Worm (Caenorhabditis elegans) whole organism, L2 larva: Measurements from ENCODE around the gene R13A1.3.
A peak's percentile ranks its signal among the peaks of the same experiment; 100 is the strongest.

Experiments used
- C34F6.9 ChIP-seq: fragments of 150-350 bp; optimal IDR thresholded peaks from 2 replicates; lab custom pipeline; 2014; ENCODE audit warnings: missing biosample characterization, missing genetic modification characterization
- F13H6.1 ChIP-seq: sonication (generic microtip); optimal IDR thresholded peaks from 2 replicates; lab custom pipeline; 2016; ENCODE audit warnings: missing genetic modification characterization, missing compliant biosample characterization
- Y55F3AM.14 ChIP-seq: fragments of 200-800 bp; sonication (Bioruptor generic); optimal IDR thresholded peaks from 2 replicates; lab custom pipeline; 2018; ENCODE audit warnings: mild to moderate bottlenecking, missing genetic modification characterization, missing compliant biosample characterization
- ZK546.5 ChIP-seq: sonication (generic microtip); optimal IDR thresholded peaks from 2 replicates; lab custom pipeline; 2017; ENCODE audit warnings: missing biosample characterization, missing genetic modification characterization
- alr-1 ChIP-seq: fragments of 150-350 bp; optimal IDR thresholded peaks from 2 replicates; lab custom pipeline; 2014; ENCODE audit warnings: missing biosample characterization, missing genetic modification characterization
- aly-2 ChIP-seq: fragments of 150-350 bp; optimal IDR thresholded peaks from 2 replicates; lab custom pipeline; 2014; ENCODE audit warnings: missing biosample characterization, missing genetic modification characterization
- blmp-1 ChIP-seq: sonication (generic microtip); optimal IDR thresholded peaks from 2 replicates; lab custom pipeline; 2017; ENCODE audit warnings: missing genetic modification characterization, mild to moderate bottlenecking, missing compliant biosample characterization, antibody characterized with exemption, moderate library complexity; ENCODE audit not compliant: insufficient read depth
- ceh-16 ChIP-seq: fragments of 150-350 bp; optimal IDR thresholded peaks from 2 replicates; lab custom pipeline; 2014; ENCODE audit warnings: missing biosample characterization, missing genetic modification characterization
- ceh-82 ChIP-seq: fragments of 150-350 bp; optimal IDR thresholded peaks from 2 replicates; lab custom pipeline; 2014; ENCODE audit warnings: missing biosample characterization, missing genetic modification characterization
- crh-2 ChIP-seq: sonication (generic microtip); optimal IDR thresholded peaks from 2 replicates; lab custom pipeline; 2017; ENCODE audit warnings: missing biosample characterization, missing genetic modification characterization
- egl-27 ChIP-seq: sonication (generic microtip); optimal IDR thresholded peaks from 3 replicates; lab custom pipeline; 2017; ENCODE audit warnings: missing biosample characterization, missing genetic modification reagents, missing genetic modification characterization
- elt-1 ChIP-seq: fragments of 150-350 bp; optimal IDR thresholded peaks from 2 replicates; lab custom pipeline; 2014; ENCODE audit warnings: missing biosample characterization, missing genetic modification characterization
- elt-3 ChIP-seq: sonication (generic microtip); optimal IDR thresholded peaks from 2 replicates; lab custom pipeline; 2017; ENCODE audit warnings: missing biosample characterization, missing genetic modification characterization
- fos-1 ChIP-seq: fragments of 150-350 bp; optimal IDR thresholded peaks from 2 replicates; lab custom pipeline; 2014; ENCODE audit warnings: missing biosample characterization, missing genetic modification characterization
- gmeb-1 ChIP-seq: fragments of 150-350 bp; optimal IDR thresholded peaks from 2 replicates; lab custom pipeline; 2014; ENCODE audit warnings: missing biosample characterization, missing genetic modification characterization
- lin-11 ChIP-seq: fragments of 150-350 bp; sonication (generic microtip); optimal IDR thresholded peaks from 2 replicates; lab custom pipeline; 2014; ENCODE audit warnings: missing biosample characterization, missing genetic modification characterization, inconsistent platforms, mixed read lengths
- lin-13 ChIP-seq: fragments of 150-350 bp; optimal IDR thresholded peaks from 2 replicates; lab custom pipeline; 2014; ENCODE audit warnings: missing biosample characterization, missing genetic modification reagents, missing genetic modification characterization
- lin-39 ChIP-seq: fragments of 150-350 bp; optimal IDR thresholded peaks from 2 replicates; lab custom pipeline; 2014; ENCODE audit warnings: missing biosample characterization, missing genetic modification reagents, missing genetic modification characterization
- mab-5 ChIP-seq: fragments of 150-350 bp; optimal IDR thresholded peaks from 2 replicates; lab custom pipeline; 2014; ENCODE audit warnings: missing biosample characterization, missing genetic modification characterization
- mdl-1 ChIP-seq, 2 experiments: fragments of 150-350 bp in 1 of 2; sonication (generic microtip) in 1 of 2; optimal IDR thresholded peaks; 2 replicates each; lab custom pipeline; 2017; ENCODE audit warnings: missing biosample characterization in 2 of 2, missing genetic modification characterization in 2 of 2
- nhr-11 ChIP-seq: fragments of 150-350 bp; optimal IDR thresholded peaks from 2 replicates; lab custom pipeline; 2014; ENCODE audit warnings: missing biosample characterization, missing genetic modification characterization
- nhr-12 ChIP-seq: fragments of 150-350 bp; optimal IDR thresholded peaks from 2 replicates; lab custom pipeline; 2014; ENCODE audit warnings: missing biosample characterization, missing genetic modification characterization
- nhr-129 ChIP-seq: fragments of 150-350 bp; optimal IDR thresholded peaks from 2 replicates; lab custom pipeline; 2014; ENCODE audit warnings: missing biosample characterization, missing genetic modification characterization
- nhr-21 ChIP-seq: fragments of 150-350 bp; optimal IDR thresholded peaks from 2 replicates; lab custom pipeline; 2014; ENCODE audit warnings: missing biosample characterization, missing genetic modification characterization
- nhr-237 ChIP-seq: fragments of 150-350 bp; optimal IDR thresholded peaks from 2 replicates; lab custom pipeline; 2014; ENCODE audit warnings: missing biosample characterization, missing genetic modification characterization
- nhr-6 ChIP-seq: fragments of 150-350 bp; optimal IDR thresholded peaks from 2 replicates; lab custom pipeline; 2014; ENCODE audit warnings: missing biosample characterization, missing genetic modification characterization
- nhr-77 ChIP-seq: fragments of 150-350 bp; optimal IDR thresholded peaks from 2 replicates; lab custom pipeline; 2014; ENCODE audit warnings: missing biosample characterization, missing genetic modification characterization
- sem-4 ChIP-seq: fragments of 150-350 bp; optimal IDR thresholded peaks from 2 replicates; lab custom pipeline; 2014; ENCODE audit warnings: missing biosample characterization, missing genetic modification reagents, missing genetic modification characterization
- sma-3 ChIP-seq: sonication (generic microtip); optimal IDR thresholded peaks from 2 replicates; lab custom pipeline; 2016; ENCODE audit warnings: missing genetic modification reagents, missing genetic modification characterization, missing compliant biosample characterization
- snpc-4 ChIP-seq: fragments of 150-350 bp; optimal IDR thresholded peaks from 2 replicates; lab custom pipeline; 2014; ENCODE audit warnings: missing biosample characterization, missing genetic modification characterization
- unc-39 ChIP-seq: fragments of 150-350 bp; optimal IDR thresholded peaks from 2 replicates; lab custom pipeline; 2014; ENCODE audit warnings: missing biosample characterization, missing genetic modification characterization
- unc-55 ChIP-seq: fragments of 150-350 bp; sonication (generic microtip); optimal IDR thresholded peaks from 3 replicates; lab custom pipeline; 2014; ENCODE audit warnings: missing biosample characterization, missing genetic modification reagents, missing genetic modification characterization
- unc-62 ChIP-seq: fragments of 150-350 bp; optimal IDR thresholded peaks from 2 replicates; lab custom pipeline; 2014; ENCODE audit warnings: missing biosample characterization, missing genetic modification reagents, missing genetic modification characterization
- zag-1 ChIP-seq: fragments of 150-350 bp; optimal IDR thresholded peaks from 2 replicates; lab custom pipeline; 2014; ENCODE audit warnings: missing biosample characterization, missing genetic modification characterization
- ztf-1 ChIP-seq: fragments of 200-800 bp; sonication (Bioruptor generic); conservative IDR thresholded peaks from 2 replicates; pipeline ENCODE4 v1.3.6; 2022; ENCODE audit warnings: missing genetic modification characterization, missing compliant biosample characterization
- ztf-4 ChIP-seq: fragments of 150-350 bp; optimal IDR thresholded peaks from 2 replicates; lab custom pipeline; 2014; ENCODE audit warnings: missing biosample characterization, missing genetic modification characterization

R13A1.3 gene

ce11 chrIV:7211313-7211712 lies 7.5 kb downstream of the R13A1.3 start:
- TF ChIP-seq egl-27 (tag; lab: Kevin White, UChicago) (no peak), nhr-21 (tag; lab: Kevin White, UChicago) (no peak), lin-13 (GFP tag; lab: Kevin White, UChicago) (no peak), nhr-12 (tag; lab: Kevin White, UChicago) (no peak), F13H6.1 (no peak), aly-2 (no peak), Y55F3AM.14 (GFP tag; lab: Kevin White, UChicago) (no peak), nhr-237 (tag; lab: Kevin White, UChicago) (no peak), nhr-11 (no peak), unc-62 (GFP tag; lab: Kevin White, UChicago) (no peak), gmeb-1 (tag; lab: Kevin White, UChicago) (no peak), ztf-1 (GFP tag; lab: Robert Waterston, UW) (no peak), blmp-1 (tag; lab: Kevin White, UChicago) (no peak), elt-1 (tag; lab: Kevin White, UChicago) (no peak), ceh-82 (tag; lab: Kevin White, UChicago) (no peak), C34F6.9 (tag; lab: Kevin White, UChicago) (no peak), lin-11 (no peak)

- TF ChIP-seq fos-1 (tag; lab: Kevin White, UChicago): peak; percentile 44
- TF ChIP-seq elt-3: no peak
- TF ChIP-seq, all 48 proteins: peak for 1
Measured at ce11 chrIV:7212769-7213168, 9.0 kb downstream of the R13A1.3 start.

ce11 chrIV:7216210-7216609 lies 12.4 kb downstream of the R13A1.3 start:
- TF ChIP-seq F13H6.1 (no peak), sma-3 (GFP tag; lab: Kevin White, UChicago) (no peak), ZK546.5 (tag; lab: Kevin White, UChicago) (no peak)

ce11 chrIV:7219398-7220087 lies 15.7 kb downstream of the R13A1.3 start, which contains the start of the genes glb-23 and R13A1.1:
Gene glb-23 (minus strand): TSS chrIV:7219498.
Gene R13A1.1 (plus strand): TSS chrIV:7220037.
- TF ChIP-seq fos-1 (tag; lab: Kevin White, UChicago): no peak
- TF ChIP-seq nhr-21 (tag; lab: Kevin White, UChicago): no peak
- no peak for TF ChIP-seq ztf-1 (GFP tag; lab: Robert Waterston, UW)
- TF ChIP-seq elt-1 (tag; lab: Kevin White, UChicago): no peak
- TF ChIP-seq nhr-12 (tag; lab: Kevin White, UChicago): no peak
- TF ChIP-seq gmeb-1 (tag; lab: Kevin White, UChicago): no peak
- TF ChIP-seq ceh-16: no peak
- TF ChIP-seq aly-2: no peak
- TF ChIP-seq egl-27 (tag; lab: Kevin White, UChicago): no peak
- no peak for TF ChIP-seq lin-13 (GFP tag; lab: Kevin White, UChicago)
- no peak for TF ChIP-seq nhr-77 (tag; lab: Kevin White, UChicago)
- TF ChIP-seq crh-2: no peak
- TF ChIP-seq snpc-4 (tag; lab: Kevin White, UChicago): no peak
- no peak for TF ChIP-seq mab-5 (tag; lab: Kevin White, UChicago)
- no peak for TF ChIP-seq ceh-82 (tag; lab: Kevin White, UChicago)

ce11 chrIV:7222088-7222487 lies 18.3 kb downstream of the R13A1.3 start:
- TF ChIP-seq unc-39: no peak
- TF ChIP-seq nhr-11: no peak
- no peak for TF ChIP-seq sem-4 (tag; lab: Kevin White, UChicago)
- TF ChIP-seq zag-1 (tag; lab: Kevin White, UChicago): no peak
- no peak for TF ChIP-seq nhr-6 (tag; lab: Kevin White, UChicago)
- TF ChIP-seq ZK546.5 (tag; lab: Kevin White, UChicago): no peak
- TF ChIP-seq nhr-129: no peak
- TF ChIP-seq aly-2: no peak
- TF ChIP-seq fos-1 (tag; lab: Kevin White, UChicago): no peak
- no peak for TF ChIP-seq lin-39 (tag; lab: Kevin White, UChicago)
- TF ChIP-seq blmp-1 (tag; lab: Kevin White, UChicago): no peak
- no peak for TF ChIP-seq lin-11
- TF ChIP-seq Y55F3AM.14 (GFP tag; lab: Kevin White, UChicago): no peak
- no peak for TF ChIP-seq unc-55 (GFP tag; lab: Kevin White, UChicago)
- TF ChIP-seq mdl-1 (tag; optimal IDR thresholded peaks at IDR 0.05; lab: Kevin White, UChicago): no peak
- TF ChIP-seq gmeb-1 (tag; lab: Kevin White, UChicago): no peak
- TF ChIP-seq alr-1 (tag; lab: Kevin White, UChicago): no peak
- TF ChIP-seq ztf-4 (tag; lab: Kevin White, UChicago): no peak
- no peak for TF ChIP-seq F13H6.1
